Worm (Caenorhabditis elegans) whole organism, early embryonic: ENCODE measurements around the gene rpoa-1.
A peak's percentile ranks its signal among the peaks of the same experiment; 100 is the strongest.

Source experiments
- B0310.2 ChIP-seq: sonication (generic microtip); optimal IDR thresholded peaks from 2 replicates; lab custom pipeline; 2016; ENCODE audit warnings: mild to moderate bottlenecking, missing genetic modification characterization, missing compliant biosample characterization
- F13C5.2 ChIP-seq: sonication (generic microtip); optimal IDR thresholded peaks from 2 replicates; lab custom pipeline; 2017; ENCODE audit warnings: mild to moderate bottlenecking, missing genetic modification characterization, inconsistent platforms, missing compliant biosample characterization
- aly-1 ChIP-seq: sonication (generic microtip); optimal IDR thresholded peaks from 2 replicates; lab custom pipeline; 2016; ENCODE audit warnings: missing genetic modification characterization, missing compliant biosample characterization
- ama-1 ChIP-seq: fragments of 150-350 bp; optimal IDR thresholded peaks from 2 replicates; lab custom pipeline; 2014
- ceh-13 ChIP-seq: fragments of 200-800 bp; sonication (Bioruptor generic); optimal IDR thresholded peaks from 2 replicates; lab custom pipeline; 2018; ENCODE audit warnings: mild to moderate bottlenecking, missing genetic modification characterization, missing compliant biosample characterization
- ceh-36 ChIP-seq: sonication (generic microtip); optimal IDR thresholded peaks from 2 replicates; lab custom pipeline; 2016; ENCODE audit warnings: missing genetic modification characterization, inconsistent platforms, missing compliant biosample characterization
- ets-7 ChIP-seq: sonication (generic microtip); optimal IDR thresholded peaks from 2 replicates; lab custom pipeline; 2016; ENCODE audit warnings: missing genotype, missing genetic modification characterization, missing compliant biosample characterization
- flt-1 ChIP-seq: fragments of 200-800 bp; sonication (Bioruptor generic); IDR thresholded peaks from 2 replicates; pipeline ENCODE4 v1.3.6; 2022; ENCODE audit warnings: missing genetic modification characterization, missing compliant biosample characterization
- hmbx-1 ChIP-seq: sonication (generic microtip); optimal IDR thresholded peaks from 2 replicates; lab custom pipeline; 2016; ENCODE audit warnings: mild to moderate bottlenecking, missing genetic modification characterization, missing compliant biosample characterization
- hmg-4 ChIP-seq: fragments of 200-800 bp; sonication (Bioruptor generic); optimal IDR thresholded peaks from 2 replicates; lab custom pipeline; 2018; ENCODE audit warnings: mild to moderate bottlenecking, missing genetic modification characterization, missing compliant biosample characterization
- hnd-1 ChIP-seq: sonication (generic microtip); optimal IDR thresholded peaks from 2 replicates; lab custom pipeline; 2016; ENCODE audit warnings: missing genetic modification characterization, missing compliant biosample characterization
- pes-1 ChIP-seq: fragments of 200-800 bp; sonication (Bioruptor generic); IDR thresholded peaks from 2 replicates; pipeline ENCODE4 v1.3.6; 2022; ENCODE audit warnings: missing genetic modification reagents, missing genetic modification characterization, missing compliant biosample characterization
- scrt-1 ChIP-seq: fragments of 200-800 bp; sonication (Bioruptor generic); IDR thresholded peaks from 2 replicates; pipeline ENCODE4 v1.3.6; 2022; ENCODE audit warnings: missing genetic modification characterization, missing compliant biosample characterization
- sea-1 ChIP-seq: fragments of 200-800 bp; sonication (Bioruptor generic); conservative IDR thresholded peaks from 2 replicates; pipeline ENCODE4 v1.3.6; 2022; ENCODE audit warnings: missing genetic modification characterization, missing compliant biosample characterization
- tbx-11 ChIP-seq: fragments of 200-800 bp; sonication (Bioruptor generic); IDR thresholded peaks from 2 replicates; pipeline ENCODE4 v1.3.6; 2022; ENCODE audit warnings: missing genetic modification characterization, missing compliant biosample characterization
- tbx-37 ChIP-seq: fragments of 200-800 bp; sonication (Bioruptor generic); conservative IDR thresholded peaks from 2 replicates; pipeline ENCODE4 v1.3.6; 2022; ENCODE audit warnings: missing genetic modification reagents, missing genetic modification characterization, missing compliant biosample characterization
- tra-4 ChIP-seq: sonication (generic microtip); optimal IDR thresholded peaks from 2 replicates; lab custom pipeline; 2017; ENCODE audit warnings: missing genetic modification characterization, missing compliant biosample characterization

The rpoa-1 gene

ce11 chrII:13648230-13648629 lies 46.4 kb downstream of the rpoa-1 start, which contains the start of gene fbxa-169:
Gene fbxa-169 (plus strand): TSS chrII:13648530.
- TF ChIP-seq B0310.2: no peak
- TF ChIP-seq flt-1 (GFP tag; lab: Robert Waterston, UW): no peak
- no peak for TF ChIP-seq tra-4 (tag; lab: Kevin White, UChicago)
- no peak for TF ChIP-seq F13C5.2 (tag; lab: Kevin White, UChicago)
- no peak for TF ChIP-seq ceh-13
- TF ChIP-seq ama-1 (lab: Kevin White, UChicago): no peak
- TF ChIP-seq tbx-37 (GFP tag; lab: Robert Waterston, UW): no peak

ce11 chrII:13641311-13641710 lies 53.3 kb downstream of the rpoa-1 start, which contains the start of gene fbxa-167:
Gene fbxa-167 (plus strand): TSS chrII:13641489.
- TF ChIP-seq flt-1 (GFP tag; lab: Robert Waterston, UW) (no peak), pes-1 (GFP tag; lab: Robert Waterston, UW) (no peak), tbx-11 (no peak), ets-7 (tag; lab: Kevin White, UChicago) (no peak), tra-4 (tag; lab: Kevin White, UChicago) (no peak), scrt-1 (GFP tag; lab: Robert Waterston, UW) (no peak), sea-1 (GFP tag; lab: Robert Waterston, UW) (no peak), tbx-37 (GFP tag; lab: Robert Waterston, UW) (no peak), ama-1 (lab: Kevin White, UChicago) (no peak), hmg-4 (GFP tag; lab: Kevin White, UChicago) (no peak), F13C5.2 (tag; lab: Kevin White, UChicago) (no peak), hnd-1 (tag; lab: Kevin White, UChicago) (no peak)

ce11 chrII:13640210-13640609 lies 54.4 kb downstream of the rpoa-1 start:
- no peak for TF ChIP-seq sea-1 (GFP tag; lab: Robert Waterston, UW)
- TF ChIP-seq hnd-1 (tag; lab: Kevin White, UChicago): no peak

ce11 chrII:13638576-13638975 lies 56.0 kb downstream of the rpoa-1 start:
- TF ChIP-seq ceh-36 (tag; lab: Kevin White, UChicago) (no peak), tbx-11 (no peak), hmbx-1 (tag; lab: Kevin White, UChicago) (no peak), pes-1 (GFP tag; lab: Robert Waterston, UW) (no peak), ceh-13 (no peak)

ce11 chrII:13637941-13638489 lies 56.6 kb downstream of the rpoa-1 start, which contains the start of gene phdh-1:
Gene phdh-1 (minus strand): TSS chrII:13638480.
- no peak for TF ChIP-seq F13C5.2 (tag; lab: Kevin White, UChicago)
- no peak for TF ChIP-seq sea-1 (GFP tag; lab: Robert Waterston, UW)
- TF ChIP-seq pes-1 (GFP tag; lab: Robert Waterston, UW): no peak
- no peak for TF ChIP-seq hmg-4 (GFP tag; lab: Kevin White, UChicago)
- TF ChIP-seq scrt-1 (GFP tag; lab: Robert Waterston, UW): no peak

ce11 chrII:13637464-13637863 lies 57.1 kb downstream of the rpoa-1 start:
- TF ChIP-seq B0310.2 (no peak), aly-1 (peak; percentile 23), ets-7 (tag; lab: Kevin White, UChicago) (no peak)

ce11 chrII:13636596-13636995 lies 58.0 kb downstream of the rpoa-1 start:
- TF ChIP-seq B0310.2 (peak; percentile 10), ama-1 (lab: Kevin White, UChicago) (no peak)

ce11 chrII:13632238-13632637 lies 62.4 kb downstream of the rpoa-1 start, which contains the start of gene tag-10:
Gene tag-10 (plus strand): TSS chrII:13632584.
- TF ChIP-seq ceh-36 (tag; lab: Kevin White, UChicago) (no peak), ets-7 (tag; lab: Kevin White, UChicago) (no peak), hnd-1 (tag; lab: Kevin White, UChicago) (no peak), ceh-13 (no peak), hmbx-1 (tag; lab: Kevin White, UChicago) (no peak), tbx-37 (GFP tag; lab: Robert Waterston, UW) (no peak), sea-1 (GFP tag; lab: Robert Waterston, UW) (no peak), tra-4 (tag; lab: Kevin White, UChicago) (no peak), hmg-4 (GFP tag; lab: Kevin White, UChicago) (no peak), tbx-11 (no peak), ama-1 (lab: Kevin White, UChicago) (no peak), B0310.2 (no peak), scrt-1 (GFP tag; lab: Robert Waterston, UW) (no peak), flt-1 (GFP tag; lab: Robert Waterston, UW) (no peak), pes-1 (GFP tag; lab: Robert Waterston, UW) (no peak), aly-1 (no peak), F13C5.2 (tag; lab: Kevin White, UChicago) (no peak)

ce11 chrII:13630690-13631089 lies 63.9 kb downstream of the rpoa-1 start, which contains the start of the genes gst-17 and gst-18:
Gene gst-17 (minus strand): TSS chrII:13630790.
Gene gst-18 (minus strand): TSS chrII:13630887.
- no peak for TF ChIP-seq hmg-4 (GFP tag; lab: Kevin White, UChicago)
